Worm (Caenorhabditis elegans) whole organism, L2 larva: Measurements from ENCODE around the gene Y40H7A.11.

ENCODE experiments used
- C34F6.9 ChIP-seq: fragments of 150-350 bp; optimal IDR thresholded peaks from 2 replicates; lab custom pipeline; 2014; ENCODE audit warnings: missing biosample characterization, missing genetic modification characterization
- F13H6.1 ChIP-seq: sonication (generic microtip); optimal IDR thresholded peaks from 2 replicates; lab custom pipeline; 2016; ENCODE audit warnings: missing genetic modification characterization, missing compliant biosample characterization
- ZK546.5 ChIP-seq: sonication (generic microtip); optimal IDR thresholded peaks from 2 replicates; lab custom pipeline; 2017; ENCODE audit warnings: missing biosample characterization, missing genetic modification characterization
- alr-1 ChIP-seq: fragments of 150-350 bp; optimal IDR thresholded peaks from 2 replicates; lab custom pipeline; 2014; ENCODE audit warnings: missing biosample characterization, missing genetic modification characterization
- aly-2 ChIP-seq: fragments of 150-350 bp; optimal IDR thresholded peaks from 2 replicates; lab custom pipeline; 2014; ENCODE audit warnings: missing biosample characterization, missing genetic modification characterization
- ama-1 ChIP-seq: fragments of 150-350 bp; optimal IDR thresholded peaks from 2 replicates; lab custom pipeline; 2018; ENCODE audit warnings: inconsistent platforms
- blmp-1 ChIP-seq: sonication (generic microtip); optimal IDR thresholded peaks from 2 replicates; lab custom pipeline; 2017; ENCODE audit warnings: missing genetic modification characterization, mild to moderate bottlenecking, missing compliant biosample characterization, antibody characterized with exemption, moderate library complexity; ENCODE audit not compliant: insufficient read depth
- ceh-16 ChIP-seq: fragments of 150-350 bp; optimal IDR thresholded peaks from 2 replicates; lab custom pipeline; 2014; ENCODE audit warnings: missing biosample characterization, missing genetic modification characterization
- crh-2 ChIP-seq: sonication (generic microtip); optimal IDR thresholded peaks from 2 replicates; lab custom pipeline; 2017; ENCODE audit warnings: missing biosample characterization, missing genetic modification characterization
- egl-27 ChIP-seq: sonication (generic microtip); optimal IDR thresholded peaks from 3 replicates; lab custom pipeline; 2017; ENCODE audit warnings: missing biosample characterization, missing genetic modification reagents, missing genetic modification characterization
- elt-1 ChIP-seq: fragments of 150-350 bp; optimal IDR thresholded peaks from 2 replicates; lab custom pipeline; 2014; ENCODE audit warnings: missing biosample characterization, missing genetic modification characterization
- elt-3 ChIP-seq: sonication (generic microtip); optimal IDR thresholded peaks from 2 replicates; lab custom pipeline; 2017; ENCODE audit warnings: missing biosample characterization, missing genetic modification characterization
- fos-1 ChIP-seq: fragments of 150-350 bp; optimal IDR thresholded peaks from 2 replicates; lab custom pipeline; 2014; ENCODE audit warnings: missing biosample characterization, missing genetic modification characterization
- gmeb-1 ChIP-seq: fragments of 150-350 bp; optimal IDR thresholded peaks from 2 replicates; lab custom pipeline; 2014; ENCODE audit warnings: missing biosample characterization, missing genetic modification characterization
- lin-11 ChIP-seq: fragments of 150-350 bp; sonication (generic microtip); optimal IDR thresholded peaks from 2 replicates; lab custom pipeline; 2014; ENCODE audit warnings: missing biosample characterization, missing genetic modification characterization, inconsistent platforms, mixed read lengths
- lin-13 ChIP-seq: fragments of 150-350 bp; optimal IDR thresholded peaks from 2 replicates; lab custom pipeline; 2014; ENCODE audit warnings: missing biosample characterization, missing genetic modification reagents, missing genetic modification characterization
- lsy-2 ChIP-seq, 2 experiments: fragments of 150-350 bp in 1 of 2; sonication (generic microtip) in 1 of 2; optimal IDR thresholded peaks; 2 replicates each; lab custom pipeline; 2014 to 2017; ENCODE audit warnings: missing biosample characterization in 2 of 2, missing genetic modification characterization in 2 of 2
- mab-5 ChIP-seq: fragments of 150-350 bp; optimal IDR thresholded peaks from 2 replicates; lab custom pipeline; 2014; ENCODE audit warnings: missing biosample characterization, missing genetic modification characterization
- mbf-1 ChIP-seq: sonication (generic microtip); optimal IDR thresholded peaks from 2 replicates; lab custom pipeline; 2017; ENCODE audit warnings: missing biosample characterization, missing genetic modification characterization
- mdl-1 ChIP-seq, 2 experiments: fragments of 150-350 bp in 1 of 2; sonication (generic microtip) in 1 of 2; optimal IDR thresholded peaks; 2 replicates each; lab custom pipeline; 2017; ENCODE audit warnings: missing biosample characterization in 2 of 2, missing genetic modification characterization in 2 of 2
- nhr-11 ChIP-seq: fragments of 150-350 bp; optimal IDR thresholded peaks from 2 replicates; lab custom pipeline; 2014; ENCODE audit warnings: missing biosample characterization, missing genetic modification characterization
- nhr-12 ChIP-seq: fragments of 150-350 bp; optimal IDR thresholded peaks from 2 replicates; lab custom pipeline; 2014; ENCODE audit warnings: missing biosample characterization, missing genetic modification characterization
- nhr-25 ChIP-seq: fragments of 150-350 bp; sonication (generic microtip); optimal IDR thresholded peaks from 3 replicates; lab custom pipeline; 2014; ENCODE audit warnings: missing biosample characterization, missing genetic modification characterization
- nhr-6 ChIP-seq: fragments of 150-350 bp; optimal IDR thresholded peaks from 2 replicates; lab custom pipeline; 2014; ENCODE audit warnings: missing biosample characterization, missing genetic modification characterization
- peb-1 ChIP-seq: fragments of 150-350 bp; optimal IDR thresholded peaks from 2 replicates; lab custom pipeline; 2014; ENCODE audit warnings: missing biosample characterization, missing genetic modification characterization
- sma-3 ChIP-seq: sonication (generic microtip); optimal IDR thresholded peaks from 2 replicates; lab custom pipeline; 2016; ENCODE audit warnings: missing genetic modification reagents, missing genetic modification characterization, missing compliant biosample characterization
- sma-9 ChIP-seq, 2 experiments: fragments of 150-350 bp in 1 of 2; sonication (generic microtip) in 1 of 2; optimal IDR thresholded peaks; 2 replicates each; lab custom pipeline; 2014 to 2016; ENCODE audit warnings: missing genetic modification characterization in 2 of 2, mild to moderate bottlenecking in 1 of 2, missing biosample characterization in 1 of 2, missing compliant biosample characterization in 1 of 2, missing genetic modification reagents in 1 of 2, moderate library complexity in 1 of 2
- snpc-4 ChIP-seq: fragments of 150-350 bp; optimal IDR thresholded peaks from 2 replicates; lab custom pipeline; 2014; ENCODE audit warnings: missing biosample characterization, missing genetic modification characterization
- unc-39 ChIP-seq: fragments of 150-350 bp; optimal IDR thresholded peaks from 2 replicates; lab custom pipeline; 2014; ENCODE audit warnings: missing biosample characterization, missing genetic modification characterization
- unc-55 ChIP-seq: fragments of 150-350 bp; sonication (generic microtip); optimal IDR thresholded peaks from 3 replicates; lab custom pipeline; 2014; ENCODE audit warnings: missing biosample characterization, missing genetic modification reagents, missing genetic modification characterization
- unc-62 ChIP-seq: fragments of 150-350 bp; optimal IDR thresholded peaks from 2 replicates; lab custom pipeline; 2014; ENCODE audit warnings: missing biosample characterization, missing genetic modification reagents, missing genetic modification characterization
- zag-1 ChIP-seq: fragments of 150-350 bp; optimal IDR thresholded peaks from 2 replicates; lab custom pipeline; 2014; ENCODE audit warnings: missing biosample characterization, missing genetic modification characterization
- ztf-11 ChIP-seq: sonication (generic microtip); optimal IDR thresholded peaks from 2 replicates; lab custom pipeline; 2017; ENCODE audit warnings: missing biosample characterization, missing genetic modification characterization
- ztf-4 ChIP-seq: fragments of 150-350 bp; optimal IDR thresholded peaks from 2 replicates; lab custom pipeline; 2014; ENCODE audit warnings: missing biosample characterization, missing genetic modification characterization

The Y40H7A.11 gene

DNA sequence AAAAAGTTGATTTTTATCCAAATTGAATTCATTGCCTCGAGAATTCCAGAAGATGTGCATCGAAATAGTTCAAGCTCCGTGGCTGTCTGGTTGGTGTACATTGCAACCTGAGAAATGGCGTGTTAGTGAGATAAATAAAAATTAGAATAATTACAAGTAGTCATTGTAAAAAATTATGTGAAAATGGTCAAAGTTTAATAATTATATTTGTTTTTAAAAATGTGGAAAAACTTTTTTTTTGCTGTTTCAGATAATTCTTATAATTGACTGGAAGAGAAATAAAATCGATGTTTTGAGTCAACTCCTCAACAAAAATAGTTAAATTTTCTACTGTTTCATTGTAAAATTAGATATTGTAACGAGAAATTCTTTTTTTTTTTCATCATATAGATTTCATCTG is 17.2 kb downstream of the Y40H7A.11 start, which contains the start of gene sra-30:
TSS of gene sra-30 (minus strand) at position 101 of the 400 bp plus-strand sequence.
- TF ChIP-seq elt-3 (tag; lab: Kevin White, UChicago) (no peak), snpc-4 (tag; lab: Kevin White, UChicago) (no peak), F13H6.1 (tag; lab: Kevin White, UChicago) (no peak), ztf-4 (tag; lab: Kevin White, UChicago) (no peak), mbf-1 (tag; lab: Kevin White, UChicago) (no peak), mdl-1 (tag; optimal IDR thresholded peaks at IDR 0.05; lab: Kevin White, UChicago) (no peak), nhr-12 (tag; lab: Kevin White, UChicago) (no peak), blmp-1 (no peak)

DNA sequence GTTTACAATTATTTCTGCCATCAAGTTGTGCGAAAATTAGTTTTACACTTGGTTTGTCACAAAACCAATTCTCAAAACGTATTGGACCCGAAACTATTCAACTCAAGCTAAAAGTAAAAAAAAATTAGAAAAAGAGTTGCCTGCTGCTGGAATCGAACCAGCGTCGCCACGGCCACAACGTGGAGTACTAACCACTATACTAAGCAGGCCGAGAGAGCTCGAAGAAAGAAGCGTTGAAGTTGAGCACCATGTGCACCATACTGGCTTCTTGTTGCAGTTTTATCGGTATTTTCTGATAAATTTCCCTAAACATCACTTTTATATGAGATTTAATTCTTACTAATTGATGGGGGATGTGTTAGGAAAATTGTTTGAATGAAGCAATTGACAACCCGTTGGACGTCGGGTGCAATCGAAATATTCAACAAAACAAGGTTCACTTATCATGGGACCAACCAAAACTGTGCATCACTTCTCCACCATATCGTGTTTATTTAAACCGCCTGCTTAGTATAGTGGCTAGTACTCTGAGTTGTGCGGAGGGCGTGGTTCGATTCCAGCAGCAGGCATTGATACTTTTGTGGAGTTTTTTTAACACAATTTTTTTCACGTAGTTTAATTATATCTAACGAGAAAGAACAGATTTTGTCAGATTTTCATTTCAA is 32.5 kb downstream of the Y40H7A.11 start:
- TF ChIP-seq nhr-6 (tag; lab: Kevin White, UChicago) (no peak), nhr-12 (tag; lab: Kevin White, UChicago) (no peak), mbf-1 (tag; lab: Kevin White, UChicago) (no peak), blmp-1 (no peak), mab-5 (no peak), zag-1 (tag; lab: Kevin White, UChicago) (no peak), sma-9 (GFP tag; optimal IDR thresholded peaks at IDR 0.05; lab: Kevin White, UChicago) (no peak), sma-9 (tag; optimal IDR thresholded peaks at IDR 0.05; lab: Kevin White, UChicago) (no peak), C34F6.9 (tag; lab: Kevin White, UChicago) (no peak), snpc-4 (tag; lab: Kevin White, UChicago) (no peak), elt-1 (tag; lab: Kevin White, UChicago) (no peak), ztf-4 (tag; lab: Kevin White, UChicago) (no peak), sma-3 (no peak), aly-2 (tag; lab: Kevin White, UChicago) (no peak), lin-13 (no peak), alr-1 (tag; lab: Kevin White, UChicago) (no peak), nhr-25 (tag; lab: Kevin White, UChicago) (no peak), egl-27 (no peak), peb-1 (tag; lab: Kevin White, UChicago) (no peak)

DNA sequence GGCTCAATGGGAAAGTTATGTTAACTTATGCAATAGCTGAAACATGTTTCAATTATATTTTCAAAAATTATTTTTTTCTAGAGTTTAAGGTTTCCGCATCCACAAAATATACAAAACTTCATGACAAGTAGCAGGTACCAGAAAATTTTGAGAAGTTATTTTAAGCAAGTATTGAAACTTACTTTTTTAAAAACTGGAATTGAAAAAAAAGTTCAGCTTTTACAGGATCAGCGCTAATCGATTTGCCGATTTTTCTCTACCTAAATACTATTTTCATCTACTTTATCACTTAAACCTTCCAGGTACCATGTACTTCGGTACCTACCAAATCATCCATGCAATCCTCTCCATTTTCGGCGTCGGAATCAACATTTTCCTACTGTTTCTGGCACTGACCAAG is 40.5 kb downstream of the Y40H7A.11 start, which contains the start of gene srd-23:
TSS of gene srd-23 (plus strand) at position 301 of the 400 bp plus-strand sequence.
- no peak for TF ChIP-seq snpc-4 (tag; lab: Kevin White, UChicago)
- no peak for TF ChIP-seq ZK546.5 (tag; lab: Kevin White, UChicago)
- TF ChIP-seq crh-2: no peak
- no peak for TF ChIP-seq nhr-12 (tag; lab: Kevin White, UChicago)
- no peak for TF ChIP-seq blmp-1
- no peak for TF ChIP-seq unc-55 (GFP tag; lab: Kevin White, UChicago)
- no peak for TF ChIP-seq C34F6.9 (tag; lab: Kevin White, UChicago)
- TF ChIP-seq lin-11 (tag; lab: Kevin White, UChicago): no peak
- no peak for TF ChIP-seq ceh-16
- no peak for TF ChIP-seq mab-5
- no peak for TF ChIP-seq ztf-11
- no peak for TF ChIP-seq peb-1 (tag; lab: Kevin White, UChicago)
- TF ChIP-seq unc-62: no peak

DNA sequence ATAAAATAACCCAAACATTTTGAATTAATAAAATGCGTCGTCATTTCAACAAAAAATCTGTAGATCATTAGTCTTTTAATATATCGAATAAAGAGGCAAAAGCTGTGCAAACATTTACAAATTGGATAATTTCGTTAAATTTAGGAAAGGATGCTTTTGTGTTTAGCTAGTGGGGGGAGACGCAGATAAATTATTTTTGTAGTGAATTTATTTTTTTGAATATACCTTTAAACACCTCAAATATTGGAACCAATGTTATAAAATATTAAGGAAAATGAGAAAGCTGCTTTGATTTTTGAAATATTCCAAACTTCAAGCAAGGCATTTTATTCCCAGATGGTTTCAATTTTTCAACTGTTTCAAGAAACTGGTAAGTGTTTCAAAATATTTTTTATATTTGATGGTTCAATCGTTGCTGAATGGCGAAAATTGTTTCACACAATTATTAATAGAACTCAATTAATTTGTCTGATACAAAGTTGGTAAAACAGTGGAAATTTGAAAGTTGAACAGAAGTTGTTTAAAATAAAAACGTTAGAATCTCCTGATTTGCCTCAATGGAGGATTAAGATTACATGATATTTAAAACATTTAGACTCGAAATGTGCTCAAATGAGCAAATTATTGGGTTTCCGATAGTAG is 44.5 kb downstream of the Y40H7A.11 start, which contains the start of gene Y40H7A.4:
TSS of gene Y40H7A.4 (minus strand) at position 51 of the 642 bp plus-strand sequence.
- TF ChIP-seq crh-2 (no peak), elt-1 (tag; lab: Kevin White, UChicago) (no peak), nhr-11 (tag; lab: Kevin White, UChicago) (no peak), C34F6.9 (tag; lab: Kevin White, UChicago) (no peak), unc-39 (tag; lab: Kevin White, UChicago) (no peak), alr-1 (tag; lab: Kevin White, UChicago) (no peak), sma-3 (no peak), fos-1 (tag; lab: Kevin White, UChicago) (no peak), lin-13 (no peak), mab-5 (no peak), mbf-1 (tag; lab: Kevin White, UChicago) (no peak), aly-2 (tag; lab: Kevin White, UChicago) (no peak), peb-1 (tag; lab: Kevin White, UChicago) (no peak), ama-1 (lab: Kevin White, UChicago) (no peak), nhr-25 (tag; lab: Kevin White, UChicago) (no peak), egl-27 (no peak), lin-11 (tag; lab: Kevin White, UChicago) (no peak), lsy-2 (tag; optimal IDR thresholded peaks at IDR 0.05; lab: Kevin White, UChicago) (no peak), gmeb-1 (tag; lab: Kevin White, UChicago) (no peak)
- TF ChIP-seq, all 48 proteins: peak for 0
